Fruit fly (Drosophila melanogaster) whole organism, embryonic: ENCODE data around the gene klar.

Source experiments
- Antp ChIP-seq: fragments of 200-800 bp; sonication (Bioruptor generic); optimal IDR thresholded peaks from 3 replicates; lab custom pipeline; 2016; ENCODE audit warnings: missing biosample characterization, missing genetic modification characterization
- Blimp-1 ChIP-seq: fragments of 200-800 bp; sonication (Bioruptor generic); optimal IDR thresholded peaks from 3 replicates; lab custom pipeline; 2018; ENCODE audit warnings: missing biosample characterization, missing genetic modification characterization, mild to moderate bottlenecking, moderate library complexity, missing genetic modification reagents
- C15 ChIP-seq: fragments of 200-800 bp; sonication (Bioruptor generic); IDR thresholded peaks from 3 replicates; pipeline ENCODE4 v1.3.6; 2022; ENCODE audit warnings: missing biosample characterization, missing genetic modification characterization
- CG10431 ChIP-seq: fragments of 200-800 bp; sonication (Bioruptor generic); optimal IDR thresholded peaks from 3 replicates; lab custom pipeline; 2018; ENCODE audit warnings: missing biosample characterization, mild to moderate bottlenecking, missing genetic modification characterization
- CG10462 ChIP-seq: fragments of 200-800 bp; sonication (Bioruptor generic); optimal IDR thresholded peaks from 2 replicates; lab custom pipeline; 2016; ENCODE audit warnings: missing biosample characterization, missing genetic modification characterization
- CG12071 ChIP-seq: fragments of 200-800 bp; sonication (Bioruptor generic); optimal IDR thresholded peaks from 3 replicates; lab custom pipeline; 2018; ENCODE audit warnings: missing biosample characterization, mild to moderate bottlenecking, missing genetic modification characterization
- CG12104 ChIP-seq: fragments of 200-800 bp; sonication (Bioruptor generic); optimal IDR thresholded peaks from 3 replicates; lab custom pipeline; 2016; ENCODE audit warnings: missing biosample characterization, missing genetic modification characterization
- CG12659 ChIP-seq: fragments of 200-800 bp; sonication (Bioruptor generic); optimal IDR thresholded peaks from 3 replicates; lab custom pipeline; 2017; ENCODE audit warnings: mild to moderate bottlenecking, missing biosample characterization, missing genetic modification reagents, missing genetic modification characterization
- CG12744 ChIP-seq: fragments of 200-800 bp; sonication (Bioruptor generic); optimal IDR thresholded peaks from 2 replicates; lab custom pipeline; 2016; ENCODE audit warnings: missing biosample characterization, missing genetic modification characterization
- CG14014 ChIP-seq: fragments of 200-800 bp; sonication (Bioruptor generic); IDR thresholded peaks from 2 replicates; pipeline ENCODE4 v1.3.6; 2022; ENCODE audit warnings: missing biosample characterization, missing genetic modification characterization
- CG15073 ChIP-seq: fragments of 200-800 bp; sonication (Bioruptor generic); optimal IDR thresholded peaks from 2 replicates; lab custom pipeline; 2016; ENCODE audit warnings: missing biosample characterization, missing genetic modification characterization
- CG17912 ChIP-seq: fragments of 200-800 bp; sonication (Bioruptor generic); optimal IDR thresholded peaks from 2 replicates; lab custom pipeline; 2018; ENCODE audit warnings: missing biosample characterization, mild to moderate bottlenecking, missing genetic modification characterization
- CG32532 ChIP-seq: fragments of 200-800 bp; sonication (Bioruptor generic); IDR thresholded peaks from 2 replicates; pipeline ENCODE4 v1.3.6; 2022; ENCODE audit warnings: missing biosample characterization, missing genetic modification characterization
- CG3281 ChIP-seq: fragments of 200-800 bp; sonication (Bioruptor generic); optimal IDR thresholded peaks from 3 replicates; lab custom pipeline; 2017; ENCODE audit warnings: missing biosample characterization, mild to moderate bottlenecking, missing genetic modification characterization
- CG3995 ChIP-seq: fragments of 200-800 bp; sonication (Bioruptor generic); optimal IDR thresholded peaks from 3 replicates; lab custom pipeline; 2016; ENCODE audit warnings: missing biosample characterization, missing genetic modification characterization
- CG6813 ChIP-seq: fragments of 200-800 bp; sonication (Bioruptor generic); optimal IDR thresholded peaks from 2 replicates; lab custom pipeline; 2017; ENCODE audit warnings: missing biosample characterization, missing genetic modification characterization, mild to moderate bottlenecking, moderate library complexity, missing genetic modification reagents
- CG7372 ChIP-seq: fragments of 200-800 bp; sonication (Bioruptor generic); IDR thresholded peaks from 2 replicates; pipeline ENCODE4 v1.3.6; 2022; ENCODE audit warnings: missing biosample characterization, missing genetic modification characterization
- CG7556 ChIP-seq: fragments of 200-800 bp; sonication (Bioruptor generic); optimal IDR thresholded peaks from 2 replicates; lab custom pipeline; 2017; ENCODE audit warnings: missing biosample characterization, mild to moderate bottlenecking, missing genetic modification characterization
- CG7745 ChIP-seq: fragments of 200-800 bp; sonication (Bioruptor generic); optimal IDR thresholded peaks from 2 replicates; lab custom pipeline; 2018; ENCODE audit warnings: missing biosample characterization, mild to moderate bottlenecking, missing genetic modification characterization, moderate library complexity
- CG7987 ChIP-seq: fragments of 200-800 bp; sonication (Bioruptor generic); optimal IDR thresholded peaks from 2 replicates; lab custom pipeline; 2018; ENCODE audit warnings: missing biosample characterization, mild to moderate bottlenecking, missing genetic modification characterization, moderate library complexity
- CG8388 ChIP-seq: fragments of 200-800 bp; sonication (Bioruptor generic); optimal IDR thresholded peaks from 2 replicates; lab custom pipeline; 2019; ENCODE audit warnings: missing biosample characterization, mild to moderate bottlenecking, missing genetic modification characterization, moderate library complexity
- CG8944 ChIP-seq: fragments of 200-800 bp; sonication (Bioruptor generic); optimal IDR thresholded peaks from 3 replicates; lab custom pipeline; 2016; ENCODE audit warnings: missing biosample characterization, missing genetic modification characterization
- CTCF ChIP-seq: fragments of 200-800 bp; sonication (Bioruptor generic); optimal IDR thresholded peaks from 2 replicates; lab custom pipeline; 2017; ENCODE audit warnings: missing biosample characterization, mild to moderate bottlenecking, missing genetic modification characterization, moderate library complexity
- Camta ChIP-seq: fragments of 200-800 bp; sonication (Bioruptor generic); optimal IDR thresholded peaks from 2 replicates; lab custom pipeline; 2016; ENCODE audit warnings: missing biosample characterization, missing genetic modification characterization
- Chrac-16 ChIP-seq: fragments of 200-800 bp; sonication (Bioruptor generic); optimal IDR thresholded peaks from 3 replicates; lab custom pipeline; 2016; ENCODE audit warnings: missing biosample characterization, missing genetic modification characterization
- Drgx ChIP-seq: fragments of 200-800 bp; sonication (Bioruptor generic); IDR thresholded peaks from 2 replicates; pipeline ENCODE4 v1.3.6; 2022; ENCODE audit warnings: missing biosample characterization, missing genetic modification characterization
- HLHmδ ChIP-seq: fragments of 200-800 bp; sonication (Bioruptor generic); optimal IDR thresholded peaks from 2 replicates; lab custom pipeline; 2018; ENCODE audit warnings: missing biosample characterization, mild to moderate bottlenecking, missing genetic modification characterization, moderate library complexity
- Hr51 ChIP-seq, 2 experiments: fragments of 200-800 bp; sonication (Bioruptor generic); optimal IDR thresholded peaks; 2 replicates in 1 of 2; 3 replicates in 1 of 2; lab custom pipeline; 2016 to 2018; ENCODE audit warnings: missing biosample characterization in 2 of 2, missing genetic modification characterization in 2 of 2, mild to moderate bottlenecking in 1 of 2, moderate library complexity in 1 of 2
- Med ChIP-seq: fragments of 200-800 bp; sonication (Bioruptor generic); peaks from one replicate; lab custom pipeline; 2016; ENCODE audit warnings: missing biosample characterization, missing genetic modification characterization, mild to moderate bottlenecking, inconsistent platforms, moderate library complexity
- Mrtf ChIP-seq: fragments of 200-800 bp; sonication (Bioruptor generic); IDR thresholded peaks from 3 replicates; pipeline ENCODE4 v1.3.6; 2022; ENCODE audit warnings: missing biosample characterization, missing genetic modification characterization
- Oli ChIP-seq: fragments of 200-800 bp; sonication (Bioruptor generic); optimal IDR thresholded peaks from 2 replicates; lab custom pipeline; 2018; ENCODE audit warnings: missing biosample characterization, mild to moderate bottlenecking, missing genetic modification characterization, moderate library complexity
- Taf1 ChIP-seq: fragments of 200-800 bp; sonication (Bioruptor generic); IDR thresholded peaks from 2 replicates; pipeline ENCODE4 v1.3.6; 2022; ENCODE audit warnings: missing biosample characterization, missing genetic modification characterization
- Tbp ChIP-seq: fragments of >200 bp; optimal IDR thresholded peaks from 2 replicates; lab custom pipeline; 2018; ENCODE audit warnings: missing biosample characterization, missing genetic modification characterization
- Xbp1 ChIP-seq: fragments of 200-800 bp; sonication (Bioruptor generic); optimal IDR thresholded peaks from 3 replicates; lab custom pipeline; 2016; ENCODE audit warnings: missing biosample characterization, mild to moderate bottlenecking, missing genetic modification characterization
- YL-1 ChIP-seq: fragments of 200-800 bp; sonication (Bioruptor generic); optimal IDR thresholded peaks from 3 replicates; lab custom pipeline; 2017; ENCODE audit warnings: missing biosample characterization, mild to moderate bottlenecking, missing genetic modification characterization
- amos ChIP-seq: fragments of 200-800 bp; sonication (Bioruptor generic); IDR thresholded peaks from 2 replicates; pipeline ENCODE4 v1.3.6; 2022; ENCODE audit warnings: missing biosample characterization, missing genetic modification characterization; ENCODE audit not compliant: partially characterized antibody
- cad ChIP-seq: fragments of >200 bp; optimal IDR thresholded peaks from 2 replicates; lab custom pipeline; 2017; ENCODE audit warnings: missing biosample characterization, missing genetic modification characterization
- cg ChIP-seq: fragments of 200-800 bp; sonication (Bioruptor generic); optimal IDR thresholded peaks from 3 replicates; lab custom pipeline; 2019; ENCODE audit warnings: missing biosample characterization, mild to moderate bottlenecking, missing genetic modification characterization, moderate library complexity
- cwo ChIP-seq: fragments of 200-800 bp; sonication (Bioruptor generic); optimal IDR thresholded peaks from 3 replicates; lab custom pipeline; 2017; ENCODE audit warnings: missing biosample characterization, missing genetic modification characterization, mild to moderate bottlenecking, moderate library complexity, missing genetic modification reagents
- grau ChIP-seq: fragments of 200-800 bp; optimal IDR thresholded peaks from 3 replicates; lab custom pipeline; 2019; ENCODE audit warnings: missing biosample characterization, mild to moderate bottlenecking, missing genetic modification characterization, moderate library complexity
- hb ChIP-seq: fragments of 200-800 bp; sonication (Bioruptor generic); IDR thresholded peaks from 3 replicates; pipeline ENCODE4 v1.3.6; 2022; ENCODE audit warnings: missing biosample characterization, missing genetic modification characterization; ENCODE audit not compliant: partially characterized antibody
- jigr1 ChIP-seq: fragments of 200-800 bp; sonication (Bioruptor generic); IDR thresholded peaks from 3 replicates; pipeline ENCODE4 v1.3.6; 2022; ENCODE audit warnings: missing biosample characterization, missing genetic modification characterization
- kah ChIP-seq: fragments of 200-800 bp; sonication (Bioruptor generic); optimal IDR thresholded peaks from 2 replicates; lab custom pipeline; 2018; ENCODE audit warnings: missing biosample characterization, mild to moderate bottlenecking, missing genetic modification characterization
- otp ChIP-seq: fragments of 200-800 bp; sonication (Bioruptor generic); IDR thresholded peaks from 3 replicates; pipeline ENCODE4, ENCODE4 v1.3.6; 2022; ENCODE audit warnings: missing biosample characterization, missing genetic modification characterization
- peb ChIP-seq: fragments of 200-800 bp; sonication (Bioruptor generic); IDR thresholded peaks from 2 replicates; pipeline ENCODE4 v1.3.6; 2022; ENCODE audit warnings: missing biosample characterization, missing genetic modification characterization
- ro ChIP-seq: fragments of 200-800 bp; sonication (Bioruptor generic); IDR thresholded peaks from 2 replicates; pipeline ENCODE4 v1.3.6; 2022; ENCODE audit warnings: missing biosample characterization, missing genetic modification characterization
- run ChIP-seq: fragments of 200-800 bp; sonication (Bioruptor generic); optimal IDR thresholded peaks from 3 replicates; lab custom pipeline; 2018; ENCODE audit warnings: missing biosample characterization, mild to moderate bottlenecking, missing genetic modification characterization
- sna ChIP-seq: fragments of 200-800 bp; sonication (Bioruptor generic); IDR thresholded peaks from 2 replicates; pipeline ENCODE4 v1.3.6; 2022; ENCODE audit warnings: missing biosample characterization, missing genetic modification characterization; ENCODE audit not compliant: partially characterized antibody

The klar gene

DNA sequence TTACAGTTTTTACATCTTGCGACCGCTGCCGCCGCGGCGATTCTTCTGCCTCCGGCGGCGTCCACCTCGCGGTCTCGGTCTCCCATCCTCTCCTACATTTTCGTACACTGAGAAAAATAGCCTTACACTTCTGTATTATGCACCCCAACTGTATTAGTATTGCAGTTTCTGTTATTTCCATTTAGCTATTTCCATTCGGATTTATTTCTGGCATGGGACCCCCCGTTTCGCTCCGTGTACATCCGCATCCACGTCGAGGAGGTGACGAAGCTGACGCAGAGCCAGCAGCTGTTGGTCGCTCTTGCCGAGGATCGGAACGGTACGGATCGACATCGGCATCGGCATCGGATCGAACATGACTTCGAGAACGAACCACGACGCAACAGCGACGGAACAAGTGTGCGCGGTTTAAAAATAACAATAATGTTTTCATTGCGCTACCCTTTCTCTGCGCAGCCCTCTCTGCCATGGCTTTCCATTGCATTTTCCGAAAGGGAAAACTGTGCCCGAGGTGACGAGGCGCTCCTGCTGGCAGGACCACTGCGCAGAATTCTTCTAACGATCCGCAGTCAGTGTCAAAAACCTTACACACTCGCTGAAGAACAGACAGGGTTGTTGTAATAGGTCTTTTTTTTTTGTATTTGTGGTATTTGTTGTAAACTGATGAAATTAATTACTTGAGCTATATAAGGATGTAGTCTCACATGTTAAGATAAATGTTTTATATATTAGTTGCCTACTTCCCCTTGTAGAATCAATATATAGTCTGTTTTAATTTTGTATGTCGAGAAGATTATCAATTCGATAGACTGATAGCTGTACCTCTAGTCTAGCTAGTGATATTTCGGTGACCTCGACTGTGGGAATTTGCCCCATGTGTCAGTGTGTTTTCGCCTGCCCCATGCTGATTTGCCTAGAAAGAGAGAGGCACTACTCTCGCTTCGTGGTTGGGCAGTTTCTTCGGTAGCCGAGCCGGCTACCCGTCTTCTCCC, 49.2 kb upstream of the klar start (continued):
- TF ChIP-seq otp (GFP tag; lab: Robert Waterston, UW) (peak; percentile 93), CTCF (GFP tag; lab: Kevin White, UChicago) (peak; percentile 8), Camta (GFP tag; lab: Kevin White, UChicago) (peak; percentile 86), CG32532 (GFP tag; lab: Robert Waterston, UW) (peak; percentile 96), Med (GFP tag; lab: Kevin White, UChicago) (peak; percentile 99), Blimp-1 (peak; percentile 82), Hr51 (GFP tag; optimal IDR thresholded peaks at IDR 0.05; lab: Kevin White, UChicago) (peak; percentile 85 to 91), peb (peak; percentile 81), Mrtf (GFP tag; lab: Robert Waterston, UW) (peak; percentile 91), kah (peak; percentile 99), Drgx (GFP tag; lab: Robert Waterston, UW) (peak; percentile 93), CG12104 (GFP tag; lab: Kevin White, UChicago) (peak; percentile 65), CG8944 (peak; percentile 92), CG8388 (GFP tag; lab: Kevin White, UChicago) (peak; percentile 85), CG3281 (peak; percentile 85), hb (GFP tag; lab: Robert Waterston, UW) (no peak), CG3995 (GFP tag; lab: Kevin White, UChicago) (peak; percentile 37), YL-1 (GFP tag; lab: Kevin White, UChicago) (peak; percentile 41), CG6813 (GFP tag; lab: Kevin White, UChicago) (peak; percentile 90), CG15073 (peak; percentile 22), CG17912 (peak; percentile 66), Oli (tag; lab: Kevin White, UChicago) (peak; percentile 87), sna (GFP tag; lab: Robert Waterston, UW) (no peak), jigr1 (GFP tag; lab: Robert Waterston, UW) (peak; percentile 63; the same call in 1 of the 3 replicates), CG7745 (tag; lab: Kevin White, UChicago) (peak; percentile 40), CG7556 (peak; percentile 78), grau (peak; percentile 88), CG10462 (GFP tag; lab: Kevin White, UChicago) (peak; percentile 57), run (tag; lab: Kevin White, UChicago) (peak; percentile 72), Xbp1 (GFP tag; lab: Kevin White, UChicago) (peak; percentile 93), Taf1 (GFP tag; lab: Robert Waterston, UW) (peak; percentile 73), CG7372 (GFP tag; lab: Robert Waterston, UW) (peak; percentile 87), cg (GFP tag; lab: Kevin White, UChicago) (no peak), cad (GFP tag; lab: Kevin White, UChicago) (no peak), C15 (GFP tag; lab: Robert Waterston, UW) (peak; percentile 63; the same call in 2 of the 3 replicates), CG7987 (GFP tag; lab: Kevin White, UChicago) (peak; percentile 77), Chrac-16 (peak; percentile 92), ro (peak; percentile 79), HLHmδ (GFP tag; lab: Kevin White, UChicago) (no peak), cwo (GFP tag; lab: Kevin White, UChicago) (peak; percentile 83), CG14014 (GFP tag; lab: Robert Waterston, UW) (peak; percentile 93), Antp (GFP tag; lab: Kevin White, UChicago) (peak; percentile 96), CG12744 (GFP tag; lab: Kevin White, UChicago) (peak; percentile 89), CG12071 (peak; percentile 93), Tbp (GFP tag; lab: Kevin White, UChicago) (no peak), amos (GFP tag; lab: Robert Waterston, UW) (no peak), CG10431 (peak; percentile 74), CG12659 (peak; percentile 87)
